Worm (Caenorhabditis elegans): ENCODE data around the gene EEED8.2.
A peak's percentile ranks its signal among the peaks of the same experiment; 100 is the strongest.

EEED8.2 gene

DNA sequence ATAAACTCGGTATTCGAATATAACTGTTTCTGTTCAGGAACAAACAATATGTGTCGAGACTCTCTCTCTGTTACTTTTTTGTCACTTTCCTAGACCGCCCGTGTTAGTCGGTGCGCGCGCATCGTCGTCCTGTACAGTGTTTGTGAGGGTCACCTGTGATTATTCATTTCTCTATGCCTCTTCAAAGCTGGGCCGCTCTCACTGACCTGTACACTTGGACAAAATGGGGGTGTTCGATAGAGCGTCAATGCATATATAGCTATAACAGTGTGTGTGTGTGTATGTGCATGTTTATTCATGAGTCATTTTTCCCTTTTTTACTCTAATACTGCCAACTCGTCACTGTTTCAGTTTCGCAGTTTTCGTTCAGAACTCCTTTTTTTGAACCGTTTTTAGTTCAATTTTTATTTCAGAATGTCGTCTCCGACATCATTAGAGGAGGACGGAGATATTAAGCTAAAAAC, 36.9 kb upstream of the EEED8.2 start, which contains the start of gene pkc-3 (continued):
- TF ChIP-seq ceh-20 (GFP tag; IDR thresholded peaks at IDR 0.05), result no peak
- TF ChIP-seq aly-2 (tag; optimal IDR thresholded peaks at IDR 0.05), result no peak
- peak; percentile 71 for TF ChIP-seq pqm-1 (tag; optimal IDR thresholded peaks at IDR 0.05)
- peak; percentile 40 to 74 for TF ChIP-seq lsy-2 (tag; optimal IDR thresholded peaks at IDR 0.05)
- peak; percentile 11 for TF ChIP-seq nhr-10 (tag; optimal IDR thresholded peaks at IDR 0.05)
- TF ChIP-seq arid-1 (GFP tag; conservative IDR thresholded peaks at IDR 0.05), result 0 out of 2 replicates have a peak, but pooled peaks have one; percentile 25
- TF ChIP-seq unc-130 (GFP tag; optimal IDR thresholded peaks at IDR 0.05), result peak; percentile 15
- TF ChIP-seq mdt-29 (GFP tag; IDR thresholded peaks at IDR 0.05), result 0 out of 2 replicates have a peak, but pooled peaks have one; percentile 20
- no peak for TF ChIP-seq F10B5.3 (tag; optimal IDR thresholded peaks at IDR 0.05)
- peak; percentile 99 for TF ChIP-seq aha-1 (tag)
- peak; percentile 87 for TF ChIP-seq nhr-41 (GFP tag; IDR thresholded peaks at IDR 0.05)
- no peak for TF ChIP-seq R02D3.7 (tag; optimal IDR thresholded peaks at IDR 0.05)
- TF ChIP-seq hmg-1.1 (GFP tag; IDR thresholded peaks at IDR 0.05), result peak; percentile 52; the same call in 1 of the 2 replicates
- TF ChIP-seq dmd-8 (GFP tag; IDR thresholded peaks at IDR 0.05), result 0 out of 2 replicates have a peak, but pooled peaks have one; percentile 52
- no peak for TF ChIP-seq egl-43 (GFP tag; IDR thresholded peaks at IDR 0.05)
- TF ChIP-seq daf-19 (GFP tag; conservative IDR thresholded peaks at IDR 0.05), result no peak
- no peak for TF ChIP-seq ZK546.5 (tag; optimal IDR thresholded peaks at IDR 0.05)
- no peak for TF ChIP-seq ceh-44 (GFP tag; IDR thresholded peaks at IDR 0.05)
- peak; percentile 42 for TF ChIP-seq spr-3 (GFP tag; optimal IDR thresholded peaks at IDR 0.05)
- peak; percentile 51 for TF ChIP-seq spr-1 (tag; optimal IDR thresholded peaks at IDR 0.05)
- TF ChIP-seq vab-7 (GFP tag; IDR thresholded peaks at IDR 0.05), result no peak
- TF ChIP-seq pha-4 (GFP tag; IDR thresholded peaks at IDR 0.05), result peak; percentile 39; the same call in 1 of the 2 replicates
- peak; percentile 68 for TF ChIP-seq pha-4 (tag; optimal IDR thresholded peaks at IDR 0.05)
- peak; percentile 70 for TF ChIP-seq ama-1 (optimal IDR thresholded peaks at IDR 0.05)
- TF ChIP-seq skn-1 (tag; optimal IDR thresholded peaks at IDR 0.05), result no peak
- peak; percentile 52 for TF ChIP-seq dmd-6 (GFP tag; IDR thresholded peaks at IDR 0.05)
- TF ChIP-seq mes-2 (tag; optimal IDR thresholded peaks at IDR 0.05; ENCODE audit: poor library complexity, severe bottlenecking), result peak; percentile 67
- TF ChIP-seq daf-8 (GFP tag; IDR thresholded peaks at IDR 0.05), result no peak
- peak; percentile 86 for TF ChIP-seq mxl-3 (GFP tag; optimal IDR thresholded peaks at IDR 0.05)
- TF ChIP-seq nhr-11 (tag; optimal IDR thresholded peaks at IDR 0.05), result peak; percentile 47
- no peak for TF ChIP-seq lin-15B (tag; optimal IDR thresholded peaks at IDR 0.05)
- TF ChIP-seq nhr-77 (tag; optimal IDR thresholded peaks at IDR 0.05), result peak; percentile 89
- TF ChIP-seq snpc-4 (tag; optimal IDR thresholded peaks at IDR 0.05), result no peak
- peak; percentile 95 for TF ChIP-seq nhr-25 (tag; optimal IDR thresholded peaks at IDR 0.05; ENCODE audit: borderline replicate concordance, insufficient read depth)
- TF ChIP-seq unc-62 (GFP tag; optimal IDR thresholded peaks at IDR 0.05 in 1 of 2), result peak in 1 of 2 experiments; percentile 19
- TF ChIP-seq unc-62 (tag; optimal IDR thresholded peaks at IDR 0.05), result no peak
- peak; percentile 61; the same call in 1 of the 2 replicates for TF ChIP-seq zfp-3 (GFP tag; conservative IDR thresholded peaks at IDR 0.05)

DNA sequence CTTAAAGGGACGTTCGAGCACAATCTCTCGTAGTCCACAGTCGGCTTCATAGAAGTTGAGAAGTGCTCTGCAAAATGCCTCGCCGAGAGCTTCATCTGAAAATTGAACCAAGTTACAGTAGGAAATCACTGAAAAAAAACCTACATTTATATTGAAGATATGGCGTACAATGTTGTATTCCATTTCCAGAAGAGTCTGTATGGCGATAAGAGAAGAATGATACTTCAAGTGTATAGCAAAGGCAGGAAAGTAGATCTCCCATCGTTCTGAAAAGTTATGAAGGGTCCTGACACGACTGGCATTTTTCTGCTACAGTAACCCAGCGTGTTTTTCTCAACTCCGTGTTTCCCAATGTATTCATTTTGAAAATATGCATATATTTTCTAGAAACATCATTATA, 32.2 kb upstream of the EEED8.2 start:
- TF ChIP-seq lim-7 (GFP tag; IDR thresholded peaks at IDR 0.05) (no peak), daf-16 (GFP tag; optimal IDR thresholded peaks at IDR 0.05) (no peak), daf-16 (tag; optimal IDR thresholded peaks at IDR 0.05) (peak; percentile 22), lin-13 (GFP tag; optimal IDR thresholded peaks at IDR 0.05) (no peak), cey-2 (tag; optimal IDR thresholded peaks at IDR 0.05; ENCODE audit: borderline replicate concordance, insufficient read depth) (no peak), mxl-2 (GFP tag; conservative IDR thresholded peaks at IDR 0.05) (no peak), hmg-1.1 (GFP tag; IDR thresholded peaks at IDR 0.05) (no peak)

Data from whole organism, L4 larva.